Worm (Caenorhabditis elegans) whole organism, young adult: ENCODE results near the gene ram-5.

Source experiments
- B0261.1 ChIP-seq: sonication (generic microtip); optimal IDR thresholded peaks from 2 replicates; lab custom pipeline; 2016; ENCODE audit warnings: mild to moderate bottlenecking, missing genetic modification characterization, moderate library complexity, missing compliant biosample characterization
- Y67H2A.10 ChIP-seq: fragments of 200-800 bp; sonication (Bioruptor generic); conservative IDR thresholded peaks from 2 replicates; pipeline ENCODE4 v1.3.6; 2022; ENCODE audit warnings: missing genetic modification reagents, missing genetic modification characterization, missing compliant biosample characterization
- ama-1 ChIP-seq, 3 experiments: fragments of 150-350 bp in 1 of 3; sonication (generic microtip) in 2 of 3; optimal IDR thresholded peaks; 2 replicates each; lab custom pipeline; 2014 to 2018; ENCODE audit warnings: missing biosample characterization in 2 of 3, missing genetic modification characterization in 2 of 3, missing genetic modification reagents in 2 of 3
- attf-6 ChIP-seq: fragments of 200-800 bp; sonication (Bioruptor generic); IDR thresholded peaks from 2 replicates; pipeline ENCODE4 v1.3.6; 2022; ENCODE audit warnings: missing genetic modification reagents, missing genetic modification characterization, missing compliant biosample characterization
- dpff-1 ChIP-seq: sonication (generic microtip); optimal IDR thresholded peaks from 2 replicates; lab custom pipeline; 2017; ENCODE audit warnings: mild to moderate bottlenecking, missing genetic modification characterization, missing compliant biosample characterization
- dpl-1 ChIP-seq: fragments of 150-350 bp; optimal IDR thresholded peaks from 2 replicates; lab custom pipeline; 2014; ENCODE audit warnings: missing biosample characterization, missing genetic modification reagents, missing genetic modification characterization
- hlh-12 ChIP-seq: sonication (generic microtip); optimal IDR thresholded peaks from 2 replicates; lab custom pipeline; 2016; ENCODE audit warnings: missing genetic modification characterization, missing compliant biosample characterization
- lin-54 ChIP-seq: fragments of 200-800 bp; sonication (Bioruptor generic); optimal IDR thresholded peaks from 2 replicates; lab custom pipeline; 2018; ENCODE audit warnings: mild to moderate bottlenecking, missing genetic modification characterization, missing compliant biosample characterization
- rcor-1 ChIP-seq: fragments of 200-800 bp; sonication (Bioruptor generic); IDR thresholded peaks from 2 replicates; pipeline ENCODE4 v1.3.6; 2022; ENCODE audit warnings: missing genetic modification reagents, missing genetic modification characterization, missing compliant biosample characterization
- snpc-3.4 ChIP-seq: sonication (generic microtip); optimal IDR thresholded peaks from 2 replicates; lab custom pipeline; 2017; ENCODE audit warnings: missing genetic modification characterization, mild to moderate bottlenecking, missing compliant biosample characterization, antibody characterized with exemption, moderate library complexity, missing genotype, missing genetic modification reagents
- snpc-4 ChIP-seq, 5 experiments: fragments of 150-350 bp in 1 of 5; sonication (generic microtip) in 4 of 5; optimal IDR thresholded peaks; 2 replicates each; lab custom pipeline; 2014 to 2018; ENCODE audit warnings: missing genetic modification characterization in 5 of 5, missing biosample characterization in 3 of 5, antibody characterized with exemption in 2 of 5, mild to moderate bottlenecking in 2 of 5, missing compliant biosample characterization in 2 of 5, missing genotype in 2 of 5, moderate library complexity in 2 of 5, missing genetic modification reagents in 1 of 5
- unc-62 ChIP-seq: fragments of 150-350 bp; optimal IDR thresholded peaks from 2 replicates; lab custom pipeline; 2014; ENCODE audit warnings: missing biosample characterization, missing genetic modification reagents, missing genetic modification characterization
- ztf-6 ChIP-seq: fragments of 200-800 bp; sonication (Bioruptor generic); IDR thresholded peaks from 2 replicates; pipeline ENCODE4 v1.3.6; 2022; ENCODE audit warnings: missing genetic modification reagents, missing genetic modification characterization, missing compliant biosample characterization

DNA sequence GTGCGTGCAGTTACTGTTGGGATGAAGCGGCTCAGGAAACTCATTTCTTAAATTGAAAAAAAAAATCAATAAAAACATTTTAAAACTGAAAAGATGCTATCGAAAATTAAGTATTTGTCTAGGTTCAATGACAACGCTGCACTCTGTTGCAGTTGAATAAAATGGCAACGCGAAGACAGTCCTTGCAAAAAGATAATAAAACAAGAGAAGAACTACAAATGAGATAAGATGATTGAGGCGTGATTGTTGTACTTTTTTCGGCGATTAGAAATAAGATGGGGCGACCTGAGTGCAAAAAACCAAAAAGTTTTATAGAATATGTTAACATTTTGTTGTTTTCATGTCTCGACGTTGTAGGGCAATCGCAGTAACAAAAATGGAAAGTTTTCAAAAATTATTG, 34.9 kb upstream of the ram-5 start, which contains the start of gene gcsh-1:
- TF ChIP-seq lin-54 (GFP tag; lab: Kevin White, UChicago) (no peak), ama-1 (optimal IDR thresholded peaks at IDR 0.05; lab: Kevin White, UChicago) (no peak), ama-1 (GFP tag; optimal IDR thresholded peaks at IDR 0.05; lab: Kevin White, UChicago) (no peak), Y67H2A.10 (no peak), snpc-3.4 (tag; lab: Kevin White, UChicago) (no peak), snpc-4 (GFP tag; optimal IDR thresholded peaks at IDR 0.05; lab: Kevin White, UChicago) (no peak), snpc-4 (tag; optimal IDR thresholded peaks at IDR 0.05; lab: Kevin White, UChicago) (no peak), hlh-12 (tag; lab: Kevin White, UChicago) (no peak), B0261.1 (no peak), attf-6 (GFP tag; lab: Robert Waterston, UW) (no peak), dpff-1 (tag; lab: Kevin White, UChicago) (no peak), rcor-1 (no peak), unc-62 (GFP tag; lab: Kevin White, UChicago) (no peak), dpl-1 (GFP tag; lab: Kevin White, UChicago) (no peak), ztf-6 (no peak)
